Fruit fly (Drosophila melanogaster) whole organism, embryonic: ENCODE measurements around the gene Enoph.

Source experiments
- CG10366 ChIP-seq: fragments of 200-800 bp; sonication (Bioruptor generic); IDR thresholded peaks from 2 replicates; pipeline ENCODE4 v1.3.6; 2022; ENCODE audit warnings: missing biosample characterization, missing genetic modification characterization
- CG11695 ChIP-seq: fragments of 200-800 bp; sonication (Bioruptor generic); IDR thresholded peaks from 3 replicates; pipeline ENCODE4 v1.3.6; 2022; ENCODE audit warnings: missing biosample characterization, missing genetic modification characterization
- CG13624 ChIP-seq: fragments of 200-800 bp; sonication (Bioruptor generic); optimal IDR thresholded peaks from 2 replicates; lab custom pipeline; 2016; ENCODE audit warnings: missing biosample characterization, missing genetic modification characterization
- CG1529 ChIP-seq: fragments of 200-800 bp; sonication (Bioruptor generic); optimal IDR thresholded peaks from 3 replicates; lab custom pipeline; 2018; ENCODE audit warnings: missing biosample characterization, missing genetic modification characterization
- CG1647 ChIP-seq: fragments of 200-800 bp; sonication (Bioruptor generic); optimal IDR thresholded peaks from 3 replicates; lab custom pipeline; 2016; ENCODE audit warnings: missing biosample characterization, missing genetic modification characterization
- CG17186 ChIP-seq: fragments of 200-800 bp; sonication (Bioruptor generic); optimal IDR thresholded peaks from 3 replicates; lab custom pipeline; 2017; ENCODE audit warnings: missing biosample characterization, missing genetic modification reagents, missing genetic modification characterization
- CG17328 ChIP-seq: fragments of 200-800 bp; sonication (Bioruptor generic); IDR thresholded peaks from 2 replicates; pipeline ENCODE4 v1.3.6; 2022; ENCODE audit warnings: missing biosample characterization, missing genetic modification characterization
- CG31441 ChIP-seq: fragments of 200-800 bp; sonication (Bioruptor generic); IDR thresholded peaks from 2 replicates; pipeline ENCODE4 v1.3.6; 2022; ENCODE audit warnings: missing biosample characterization, missing genetic modification characterization
- CG33557 ChIP-seq: fragments of 200-800 bp; sonication (Bioruptor generic); optimal IDR thresholded peaks from 2 replicates; lab custom pipeline; 2019; ENCODE audit warnings: missing biosample characterization, mild to moderate bottlenecking, missing genetic modification characterization, moderate library complexity
- CG6175 ChIP-seq: fragments of 200-800 bp; sonication (Bioruptor generic); IDR thresholded peaks from 3 replicates; pipeline ENCODE4 v1.3.6; 2022; ENCODE audit warnings: missing biosample characterization, missing genetic modification characterization
- CG6654 ChIP-seq: fragments of 200-800 bp; sonication (Bioruptor generic); optimal IDR thresholded peaks from 2 replicates; lab custom pipeline; 2017; ENCODE audit warnings: missing biosample characterization, mild to moderate bottlenecking, missing genetic modification characterization
- CG7271 ChIP-seq: fragments of 200-800 bp; sonication (Bioruptor generic); optimal IDR thresholded peaks from 2 replicates; lab custom pipeline; 2018; ENCODE audit warnings: missing biosample characterization, mild to moderate bottlenecking, missing genetic modification characterization, moderate library complexity
- CG7357 ChIP-seq: fragments of 200-800 bp; sonication (Bioruptor generic); IDR thresholded peaks from 3 replicates; pipeline ENCODE4 v1.3.6; 2022; ENCODE audit warnings: missing biosample characterization, missing genetic modification characterization
- CG7372 ChIP-seq: fragments of 200-800 bp; sonication (Bioruptor generic); IDR thresholded peaks from 2 replicates; pipeline ENCODE4 v1.3.6; 2022; ENCODE audit warnings: missing biosample characterization, missing genetic modification characterization
- CG7556 ChIP-seq: fragments of 200-800 bp; sonication (Bioruptor generic); optimal IDR thresholded peaks from 2 replicates; lab custom pipeline; 2017; ENCODE audit warnings: missing biosample characterization, mild to moderate bottlenecking, missing genetic modification characterization
- CG7987 ChIP-seq: fragments of 200-800 bp; sonication (Bioruptor generic); optimal IDR thresholded peaks from 2 replicates; lab custom pipeline; 2018; ENCODE audit warnings: missing biosample characterization, mild to moderate bottlenecking, missing genetic modification characterization, moderate library complexity
- CG9215 ChIP-seq: fragments of 200-800 bp; sonication (Bioruptor generic); IDR thresholded peaks from 2 replicates; pipeline ENCODE4 v1.3.6; 2022; ENCODE audit warnings: missing biosample characterization, missing genetic modification characterization
- CG9797 ChIP-seq: fragments of 200-800 bp; sonication (Bioruptor generic); optimal IDR thresholded peaks from 3 replicates; lab custom pipeline; 2018; ENCODE audit warnings: missing biosample characterization, mild to moderate bottlenecking, missing genetic modification characterization
- Dll ChIP-seq: fragments of 200-800 bp; sonication (Bioruptor generic); IDR thresholded peaks from 4 replicates; pipeline ENCODE4 v1.3.6; 2022; ENCODE audit warnings: missing biosample characterization, missing genetic modification characterization; ENCODE audit not compliant: partially characterized antibody
- Dp ChIP-seq: fragments of 200-800 bp; sonication (Bioruptor generic); optimal IDR thresholded peaks from 2 replicates; lab custom pipeline; 2018; ENCODE audit warnings: missing biosample characterization, mild to moderate bottlenecking, missing genetic modification characterization, moderate library complexity
- Fer1 ChIP-seq: fragments of 200-800 bp; sonication (Bioruptor generic); optimal IDR thresholded peaks from 2 replicates; lab custom pipeline; 2017; ENCODE audit warnings: missing biosample characterization, mild to moderate bottlenecking, missing genetic modification characterization
- Gug ChIP-seq: fragments of 200-800 bp; sonication (Bioruptor generic); IDR thresholded peaks from 4 replicates; pipeline ENCODE4 v1.3.6; 2022; ENCODE audit warnings: missing biosample characterization, missing genetic modification characterization
- Hmx ChIP-seq: fragments of 200-800 bp; sonication (Bioruptor generic); optimal IDR thresholded peaks from 2 replicates; lab custom pipeline; 2016; ENCODE audit warnings: missing biosample characterization, missing genetic modification characterization
- MESR4 ChIP-seq: fragments of 200-800 bp; sonication (Bioruptor generic); optimal IDR thresholded peaks from 2 replicates; lab custom pipeline; 2018; ENCODE audit warnings: missing biosample characterization, mild to moderate bottlenecking, missing genetic modification characterization, moderate library complexity
- Myb ChIP-seq: fragments of 200-800 bp; sonication (Bioruptor generic); optimal IDR thresholded peaks from 2 replicates; lab custom pipeline; 2016; ENCODE audit warnings: missing biosample characterization, missing genetic modification characterization
- NC2β ChIP-seq: fragments of 200-800 bp; sonication (Bioruptor generic); optimal IDR thresholded peaks from 2 replicates; lab custom pipeline; 2016; ENCODE audit warnings: missing biosample characterization, missing genetic modification characterization
- Nf-YA ChIP-seq: fragments of 200-800 bp; sonication (Bioruptor generic); IDR thresholded peaks from 2 replicates; pipeline ENCODE4 v1.3.6; 2022; ENCODE audit warnings: missing biosample characterization, missing genetic modification characterization
- Oaz ChIP-seq: fragments of 200-800 bp; sonication (Bioruptor generic); IDR thresholded peaks from 2 replicates; pipeline ENCODE4 v1.3.6; 2022; ENCODE audit warnings: missing biosample characterization, missing genetic modification characterization
- Ptx1 ChIP-seq: fragments of 200-800 bp; sonication (Bioruptor generic); IDR thresholded peaks from 2 replicates; pipeline ENCODE4 v1.3.6; 2022; ENCODE audit warnings: missing biosample characterization, missing genetic modification characterization
- Scr ChIP-seq: fragments of 200-800 bp; sonication (Bioruptor generic); IDR thresholded peaks from 2 replicates; pipeline ENCODE4 v1.3.6; 2022; ENCODE audit warnings: missing biosample characterization, missing genetic modification characterization; ENCODE audit not compliant: partially characterized antibody
- Side ChIP-seq: fragments of 200-800 bp; sonication (Bioruptor generic); optimal IDR thresholded peaks from 2 replicates; lab custom pipeline; 2016; ENCODE audit warnings: missing biosample characterization, missing genetic modification characterization
- aop ChIP-seq: fragments of 200-800 bp; sonication (Bioruptor generic); IDR thresholded peaks from 2 replicates; pipeline ENCODE4 v1.3.6; 2022; ENCODE audit warnings: missing biosample characterization, missing genetic modification characterization
- ato ChIP-seq: fragments of 200-800 bp; sonication (Bioruptor generic); IDR thresholded peaks from 2 replicates; pipeline ENCODE4 v1.3.6; 2022; ENCODE audit warnings: missing biosample characterization, missing genetic modification characterization; ENCODE audit not compliant: partially characterized antibody
- chinmo ChIP-seq: fragments of 200-800 bp; sonication (Bioruptor generic); IDR thresholded peaks from 4 replicates; pipeline ENCODE4 v1.3.6; 2022; ENCODE audit warnings: missing biosample characterization, missing genetic modification characterization; ENCODE audit not compliant: partially characterized antibody
- crp ChIP-seq, 2 experiments: fragments of 200-800 bp; sonication (Bioruptor generic); optimal IDR thresholded peaks; 2 replicates in 1 of 2; 3 replicates in 1 of 2; lab custom pipeline; 2017; ENCODE audit warnings: missing biosample characterization in 2 of 2, missing genetic modification characterization in 2 of 2, mild to moderate bottlenecking in 1 of 2, moderate library complexity in 1 of 2
- dpn ChIP-seq, 2 experiments: fragments of 200-800 bp; sonication (Bioruptor generic); optimal IDR thresholded peaks; 3 replicates each; lab custom pipeline; 2016; ENCODE audit warnings: missing biosample characterization in 2 of 2, missing genetic modification characterization in 2 of 2
- fd96Cb ChIP-seq: fragments of 200-800 bp; sonication (Bioruptor generic); optimal IDR thresholded peaks from 2 replicates; lab custom pipeline; 2018; ENCODE audit warnings: missing biosample characterization, mild to moderate bottlenecking, missing genetic modification characterization, moderate library complexity
- grn ChIP-seq: fragments of 200-800 bp; sonication (Bioruptor generic); optimal IDR thresholded peaks from 3 replicates; lab custom pipeline; 2017; ENCODE audit warnings: missing biosample characterization, missing genetic modification characterization
- ind ChIP-seq: fragments of 200-800 bp; sonication (Bioruptor generic); optimal IDR thresholded peaks from 3 replicates; lab custom pipeline; 2016; ENCODE audit warnings: missing biosample characterization, missing genetic modification characterization
- mirr ChIP-seq: fragments of 200-800 bp; sonication (Bioruptor generic); optimal IDR thresholded peaks from 3 replicates; lab custom pipeline; 2018; ENCODE audit warnings: missing biosample characterization, mild to moderate bottlenecking, missing genetic modification characterization
- mld ChIP-seq: fragments of 200-800 bp; sonication (Bioruptor generic); IDR thresholded peaks from 3 replicates; pipeline ENCODE4 v1.3.6; 2022; ENCODE audit warnings: missing biosample characterization, missing genetic modification characterization; ENCODE audit not compliant: partially characterized antibody
- nerfin-2 ChIP-seq: fragments of 200-800 bp; sonication (Bioruptor generic); IDR thresholded peaks from 2 replicates; pipeline ENCODE4 v1.3.6; 2022; ENCODE audit warnings: missing biosample characterization, missing genetic modification characterization; ENCODE audit not compliant: partially characterized antibody
- org-1 ChIP-seq: fragments of 200-800 bp; sonication (Bioruptor generic); optimal IDR thresholded peaks from 2 replicates; lab custom pipeline; 2017; ENCODE audit warnings: missing biosample characterization, missing genetic modification characterization
- shn ChIP-seq: fragments of 200-800 bp; sonication (Bioruptor generic); optimal IDR thresholded peaks from 3 replicates; lab custom pipeline; 2016; ENCODE audit warnings: missing biosample characterization, missing genetic modification characterization
- sob ChIP-seq: fragments of 200-800 bp; sonication (Bioruptor generic); IDR thresholded peaks from 2 replicates; pipeline ENCODE4 v1.3.6; 2022; ENCODE audit warnings: missing biosample characterization, missing genetic modification characterization
- tll ChIP-seq, 2 experiments: fragments of 200-800 bp in 1 of 2; fragments of >200 bp in 1 of 2; sonication (Bioruptor generic) in 1 of 2; optimal IDR thresholded peaks; 2 replicates each; lab custom pipeline; 2017 to 2019; ENCODE audit warnings: missing biosample characterization in 2 of 2, missing genetic modification characterization in 2 of 2, mild to moderate bottlenecking in 1 of 2, moderate library complexity in 1 of 2
- twi ChIP-seq: fragments of 200-800 bp; optimal IDR thresholded peaks from 2 replicates; lab custom pipeline; 2019; ENCODE audit warnings: missing biosample characterization, mild to moderate bottlenecking, missing genetic modification characterization, moderate library complexity
- usp ChIP-seq: fragments of >200 bp; optimal IDR thresholded peaks from 2 replicates; lab custom pipeline; 2017; ENCODE audit warnings: missing biosample characterization, missing genetic modification characterization
- vnd ChIP-seq: fragments of 200-800 bp; sonication (Bioruptor generic); IDR thresholded peaks from 3 replicates; pipeline ENCODE4 v1.3.6; 2022; ENCODE audit warnings: missing biosample characterization, missing genetic modification characterization; ENCODE audit not compliant: partially characterized antibody
- zen ChIP-seq: fragments of 200-800 bp; sonication (Bioruptor generic); optimal IDR thresholded peaks from 3 replicates; lab custom pipeline; 2018; ENCODE audit warnings: missing biosample characterization, mild to moderate bottlenecking, missing genetic modification characterization, moderate library complexity

The Enoph gene

dm6 chr3R:5232197-5232607 lies 24.3 kb downstream of the Enoph start, which contains the start of the genes Kat60 and Mms19 (continued):
- TF ChIP-seq usp (GFP tag; lab: Kevin White, UChicago) (no peak), mld (GFP tag; lab: Robert Waterston, UW) (peak; percentile 80), CG10366 (GFP tag; lab: Robert Waterston, UW) (peak; percentile 65), aop (GFP tag; lab: Robert Waterston, UW) (no peak), nerfin-2 (GFP tag; lab: Robert Waterston, UW) (peak; percentile 82), Nf-YA (GFP tag; lab: Robert Waterston, UW) (no peak), org-1 (GFP tag; lab: Kevin White, UChicago) (no peak), Side (GFP tag; lab: Kevin White, UChicago) (peak; percentile 28), Fer1 (GFP tag; lab: Kevin White, UChicago) (peak; percentile 49), Oaz (GFP tag; lab: Robert Waterston, UW) (no peak), CG33557 (GFP tag; lab: Kevin White, UChicago) (no peak), CG13624 (GFP tag; lab: Kevin White, UChicago) (peak; percentile 58), CG7987 (GFP tag; lab: Kevin White, UChicago) (no peak), tll (GFP tag; optimal IDR thresholded peaks at IDR 0.05; lab: Kevin White, UChicago) (peak in 1 of 2 experiments; percentile 97), CG1647 (GFP tag; lab: Kevin White, UChicago) (peak; percentile 62), CG6175 (GFP tag; lab: Robert Waterston, UW) (peak; percentile 48; the same call in 1 of the 3 replicates), dpn (GFP tag; optimal IDR thresholded peaks at IDR 0.05; lab: Kevin White, UChicago) (peak; percentile 76), chinmo (GFP tag; lab: Robert Waterston, UW) (peak; percentile 36; the same call in 2 of the 4 replicates), Dll (GFP tag; lab: Robert Waterston, UW) (peak; percentile 96), Gug (GFP tag; lab: Robert Waterston, UW) (peak; percentile 84; the same call in 3 of the 4 replicates), fd96Cb (tag; lab: Kevin White, UChicago) (peak; percentile 12), CG7372 (GFP tag; lab: Robert Waterston, UW) (peak; percentile 39; the same call in 1 of the 2 replicates), ato (GFP tag; lab: Robert Waterston, UW) (peak; percentile 74), CG1529 (GFP tag; lab: Kevin White, UChicago) (no peak), CG7357 (GFP tag; lab: Robert Waterston, UW) (peak; percentile 53; the same call in 1 of the 3 replicates), CG9797 (GFP tag; lab: Kevin White, UChicago) (peak; percentile 55), Myb (peak; percentile 75), mirr (no peak), Scr (peak; percentile 97), MESR4 (GFP tag; lab: Kevin White, UChicago) (no peak), CG31441 (GFP tag; lab: Robert Waterston, UW) (no peak), CG7556 (GFP tag; lab: Kevin White, UChicago) (no peak), CG9215 (GFP tag; lab: Robert Waterston, UW) (peak; percentile 84), Ptx1 (peak; percentile 84), Hmx (GFP tag; lab: Kevin White, UChicago) (no peak), CG17328 (GFP tag; lab: Robert Waterston, UW) (peak; percentile 32; the same call in 1 of the 2 replicates), grn (GFP tag; lab: Kevin White, UChicago) (no peak), CG17186 (GFP tag; lab: Kevin White, UChicago) (peak; percentile 91), vnd (GFP tag; lab: Robert Waterston, UW) (peak; percentile 95), NC2β (GFP tag; lab: Kevin White, UChicago) (no peak), crp (GFP tag; optimal IDR thresholded peaks at IDR 0.05; lab: Kevin White, UChicago) (peak in 1 of 2 experiments; percentile 50), CG7271 (tag; lab: Kevin White, UChicago) (peak; percentile 18), shn (GFP tag; lab: Kevin White, UChicago) (peak; percentile 65), sob (GFP tag; lab: Robert Waterston, UW) (peak; percentile 81), ind (GFP tag; lab: Kevin White, UChicago) (peak; percentile 73), zen (tag; lab: Kevin White, UChicago) (peak; percentile 48), CG6654 (GFP tag; lab: Kevin White, UChicago) (no peak), CG11695 (no peak), twi (no peak), Dp (GFP tag; lab: Kevin White, UChicago) (peak; percentile 47)
